Worm (Caenorhabditis elegans) whole organism, L1 larva: ENCODE measurements around the gene vab-8.
A peak's percentile ranks its signal among the peaks of the same experiment; 100 is the strongest.

Source experiments
- C16A3.4 ChIP-seq: fragments of 150-350 bp; optimal IDR thresholded peaks from 2 replicates; lab custom pipeline; 2014; ENCODE audit warnings: missing biosample characterization, missing genetic modification characterization
- F16B12.6 ChIP-seq: fragments of 150-350 bp; optimal IDR thresholded peaks from 2 replicates; lab custom pipeline; 2014; ENCODE audit warnings: missing biosample characterization, missing genetic modification characterization
- Y116A8C.19 ChIP-seq: sonication (generic microtip); optimal IDR thresholded peaks from 2 replicates; lab custom pipeline; 2016; ENCODE audit warnings: missing compliant biosample characterization, missing genetic modification characterization, borderline replicate concordance
- aha-1 ChIP-seq: fragments of 150-350 bp; optimal IDR thresholded peaks from 2 replicates; lab custom pipeline; 2014; ENCODE audit warnings: missing biosample characterization, missing genetic modification characterization
- alr-1 ChIP-seq: fragments of 200-800 bp; sonication (Bioruptor generic); optimal IDR thresholded peaks from 2 replicates; lab custom pipeline; 2018; ENCODE audit warnings: borderline replicate concordance, mild to moderate bottlenecking, missing genetic modification characterization, missing compliant biosample characterization
- ama-1 ChIP-seq: fragments of 150-350 bp; optimal IDR thresholded peaks from 2 replicates; lab custom pipeline; 2014
- blmp-1 ChIP-seq: fragments of 150-350 bp; optimal IDR thresholded peaks from 2 replicates; lab custom pipeline; 2014; ENCODE audit warnings: missing biosample characterization, missing genetic modification characterization
- ceh-63 ChIP-seq: fragments of 200-800 bp; sonication (Bioruptor generic); optimal IDR thresholded peaks from 2 replicates; lab custom pipeline; 2018; ENCODE audit warnings: mild to moderate bottlenecking, missing genetic modification characterization, missing compliant biosample characterization
- ceh-8 ChIP-seq: fragments of 200-800 bp; sonication (Bioruptor generic); optimal IDR thresholded peaks from 2 replicates; lab custom pipeline; 2018; ENCODE audit warnings: mild to moderate bottlenecking, missing genetic modification characterization, moderate library complexity, missing compliant biosample characterization
- ceh-82 ChIP-seq, 3 experiments: fragments of 150-350 bp in 1 of 3; sonication (generic microtip) in 2 of 3; optimal IDR thresholded peaks; 2 replicates each; lab custom pipeline; 2014 to 2017; ENCODE audit warnings: missing biosample characterization in 3 of 3, missing genetic modification characterization in 3 of 3
- ceh-88 ChIP-seq: fragments of 200-800 bp; sonication (Bioruptor generic); IDR thresholded peaks from 2 replicates; pipeline ENCODE4 v1.3.6; 2022; ENCODE audit warnings: missing genetic modification characterization, missing compliant biosample characterization
- dpl-1 ChIP-seq, 3 experiments: fragments of 150-350 bp in 2 of 3; sonication (generic microtip) in 1 of 3; optimal IDR thresholded peaks; 2 replicates each; lab custom pipeline; 2014 to 2017; ENCODE audit warnings: missing biosample characterization in 3 of 3, missing genetic modification characterization in 3 of 3, missing genetic modification reagents in 3 of 3
- efl-1 ChIP-seq, 4 experiments: fragments of 150-350 bp; optimal IDR thresholded peaks in 3 of 4; peaks in 1 of 4; 1 replicate in 1 of 4; 2 replicates in 3 of 4; lab custom pipeline; 2014; ENCODE audit warnings: missing biosample characterization in 2 of 4, missing genetic modification characterization in 2 of 4, missing genetic modification reagents in 2 of 4
- efl-3 ChIP-seq: fragments of 200-800 bp; sonication (Bioruptor generic); optimal IDR thresholded peaks from 2 replicates; lab custom pipeline; 2018; ENCODE audit warnings: mild to moderate bottlenecking, missing genetic modification characterization, missing compliant biosample characterization
- egl-27 ChIP-seq, 2 experiments: fragments of 150-350 bp in 1 of 2; sonication (generic microtip); optimal IDR thresholded peaks; 3 replicates each; lab custom pipeline; 2017 to 2018; ENCODE audit warnings: missing biosample characterization in 2 of 2, missing genetic modification characterization in 2 of 2, missing genetic modification reagents in 2 of 2
- fkh-10 ChIP-seq: sonication (generic microtip); optimal IDR thresholded peaks from 2 replicates; lab custom pipeline; 2017; ENCODE audit warnings: missing biosample characterization, missing genetic modification reagents, missing genetic modification characterization
- fkh-4 ChIP-seq: sonication (generic microtip); optimal IDR thresholded peaks from 2 replicates; lab custom pipeline; 2016; ENCODE audit warnings: missing compliant biosample characterization, missing genetic modification characterization, borderline replicate concordance
- fkh-8 ChIP-seq: sonication (generic microtip); optimal IDR thresholded peaks from 2 replicates; lab custom pipeline; 2016; ENCODE audit warnings: mild to moderate bottlenecking, missing genetic modification characterization, missing compliant biosample characterization
- grh-1 ChIP-seq: fragments of 200-800 bp; sonication (Bioruptor generic); IDR thresholded peaks from 2 replicates; pipeline ENCODE4 v1.3.6; 2022; ENCODE audit warnings: missing genetic modification reagents, missing genetic modification characterization, missing compliant biosample characterization
- irx-1 ChIP-seq: sonication (generic microtip); optimal IDR thresholded peaks from 2 replicates; lab custom pipeline; 2016; ENCODE audit warnings: missing genetic modification characterization, missing compliant biosample characterization
- isw-1 ChIP-seq: fragments of 200-800 bp; sonication (Bioruptor generic); IDR thresholded peaks from 2 replicates; pipeline ENCODE4 v1.3.6; 2022; ENCODE audit warnings: missing genetic modification characterization, missing compliant biosample characterization
- lin-13 ChIP-seq: fragments of 150-350 bp; optimal IDR thresholded peaks from 2 replicates; lab custom pipeline; 2014; ENCODE audit warnings: missing biosample characterization, missing genetic modification reagents, missing genetic modification characterization
- lin-39 ChIP-seq: fragments of 150-350 bp; optimal IDR thresholded peaks from 2 replicates; lab custom pipeline; 2014; ENCODE audit warnings: missing biosample characterization, missing genetic modification reagents, missing genetic modification characterization
- lir-3 ChIP-seq: sonication (generic microtip); optimal IDR thresholded peaks from 2 replicates; lab custom pipeline; 2016; ENCODE audit warnings: mild to moderate bottlenecking, missing genetic modification characterization, moderate library complexity, missing compliant biosample characterization; ENCODE audit not compliant: poor library complexity
- mdl-1 ChIP-seq, 2 experiments: fragments of 150-350 bp; optimal IDR thresholded peaks; 2 replicates each; lab custom pipeline; 2014 to 2017; ENCODE audit warnings: missing biosample characterization in 2 of 2, missing genetic modification characterization in 2 of 2, inconsistent platforms in 1 of 2
- mep-1 ChIP-seq: fragments of 150-350 bp; optimal IDR thresholded peaks from 2 replicates; lab custom pipeline; 2014; ENCODE audit warnings: missing biosample characterization, missing genetic modification characterization
- nhr-11 ChIP-seq: fragments of 150-350 bp; optimal IDR thresholded peaks from 2 replicates; lab custom pipeline; 2014; ENCODE audit warnings: missing biosample characterization, missing genetic modification characterization
- nhr-12 ChIP-seq: sonication (generic microtip); optimal IDR thresholded peaks from 2 replicates; lab custom pipeline; 2017; ENCODE audit warnings: missing biosample characterization, missing genetic modification characterization
- nhr-19 ChIP-seq: fragments of 200-800 bp; sonication (Bioruptor generic); conservative IDR thresholded peaks from 2 replicates; pipeline ENCODE4 v1.3.6; 2022; ENCODE audit warnings: missing genetic modification characterization, missing compliant biosample characterization
- nhr-20 ChIP-seq: sonication (generic microtip); optimal IDR thresholded peaks from 2 replicates; lab custom pipeline; 2016; ENCODE audit warnings: mild to moderate bottlenecking, missing genetic modification characterization, missing compliant biosample characterization
- nhr-71 ChIP-seq: sonication (generic microtip); optimal IDR thresholded peaks from 2 replicates; lab custom pipeline; 2016; ENCODE audit warnings: mild to moderate bottlenecking, missing genetic modification characterization, moderate library complexity, missing compliant biosample characterization
- nhr-76 ChIP-seq: sonication (generic microtip); optimal IDR thresholded peaks from 2 replicates; lab custom pipeline; 2017; ENCODE audit warnings: missing biosample characterization, missing genetic modification characterization
- nhr-77 ChIP-seq: fragments of 150-350 bp; optimal IDR thresholded peaks from 2 replicates; lab custom pipeline; 2014; ENCODE audit warnings: missing biosample characterization, missing genetic modification characterization
- nhr-84 ChIP-seq: sonication (generic microtip); optimal IDR thresholded peaks from 2 replicates; lab custom pipeline; 2017; ENCODE audit warnings: missing biosample characterization, missing genetic modification characterization
- nhr-85 ChIP-seq: sonication (generic microtip); peaks from one replicate; lab custom pipeline; 2016; ENCODE audit warnings: missing genetic modification characterization, inconsistent platforms, missing compliant biosample characterization
- pag-3 ChIP-seq: sonication (generic microtip); optimal IDR thresholded peaks from 2 replicates; lab custom pipeline; 2017; ENCODE audit warnings: missing genetic modification characterization, mild to moderate bottlenecking, missing compliant biosample characterization, antibody characterized with exemption, borderline replicate concordance; ENCODE audit not compliant: insufficient read depth
- pax-3 ChIP-seq: fragments of 200-800 bp; sonication (Bioruptor generic); optimal IDR thresholded peaks from 2 replicates; lab custom pipeline; 2018; ENCODE audit warnings: mild to moderate bottlenecking, missing genetic modification characterization, moderate library complexity, missing compliant biosample characterization
- pqm-1 ChIP-seq: sonication (generic microtip); optimal IDR thresholded peaks from 3 replicates; lab custom pipeline; 2017; ENCODE audit warnings: missing biosample characterization, missing genetic modification characterization
- snpc-4 ChIP-seq: fragments of 150-350 bp; optimal IDR thresholded peaks from 2 replicates; lab custom pipeline; 2014; ENCODE audit warnings: missing biosample characterization, missing genetic modification characterization
- snu-23 ChIP-seq: sonication (generic microtip); optimal IDR thresholded peaks from 2 replicates; lab custom pipeline; 2016; ENCODE audit warnings: missing genetic modification characterization, missing compliant biosample characterization
- sox-4 ChIP-seq: sonication (generic microtip); optimal IDR thresholded peaks from 2 replicates; lab custom pipeline; 2016; ENCODE audit warnings: missing genetic modification characterization, missing compliant biosample characterization
- unc-130 ChIP-seq: fragments of 150-350 bp; optimal IDR thresholded peaks from 2 replicates; lab custom pipeline; 2017; ENCODE audit warnings: missing biosample characterization, missing genetic modification characterization, inconsistent platforms
- unc-30 ChIP-seq: sonication (generic microtip); optimal IDR thresholded peaks from 2 replicates; lab custom pipeline; 2017; ENCODE audit warnings: missing biosample characterization, missing genetic modification characterization
- unc-62 ChIP-seq: fragments of 150-350 bp; optimal IDR thresholded peaks from 2 replicates; lab custom pipeline; 2014; ENCODE audit warnings: missing biosample characterization, missing genetic modification reagents, missing genetic modification characterization
- unc-86 ChIP-seq: sonication (generic microtip); optimal IDR thresholded peaks from 2 replicates; lab custom pipeline; 2016; ENCODE audit warnings: missing genetic modification characterization, missing compliant biosample characterization
- unc-98 ChIP-seq: fragments of 200-800 bp; sonication (Bioruptor generic); IDR thresholded peaks from 2 replicates; pipeline ENCODE4 v1.3.6; 2022; ENCODE audit warnings: missing genetic modification characterization, missing compliant biosample characterization
- vab-15 ChIP-seq: sonication (generic microtip); optimal IDR thresholded peaks from 2 replicates; lab custom pipeline; 2017; ENCODE audit warnings: missing genotype, mild to moderate bottlenecking, missing genetic modification characterization, missing compliant biosample characterization
- xbp-1 ChIP-seq: sonication (generic microtip); optimal IDR thresholded peaks from 2 replicates; lab custom pipeline; 2016; ENCODE audit warnings: missing genetic modification characterization, missing compliant biosample characterization
- zip-4 ChIP-seq: fragments of 200-800 bp; sonication (Bioruptor generic); optimal IDR thresholded peaks from 2 replicates; lab custom pipeline; 2018; ENCODE audit warnings: mild to moderate bottlenecking, missing genetic modification characterization, moderate library complexity, missing compliant biosample characterization

Gene vab-8

ce11 chrV:12184308-12184999 is 28.7 kb upstream of the vab-8 start, which contains the start of gene srd-4 (continued):
- peak; percentile 7 for TF ChIP-seq C16A3.4 (tag; lab: Kevin White, UChicago)
- no peak for TF ChIP-seq nhr-77 (tag; lab: Kevin White, UChicago)
- TF ChIP-seq nhr-71, result peak; percentile 60
- no peak for TF ChIP-seq aha-1 (tag; lab: Kevin White, UChicago)
- no peak for TF ChIP-seq ceh-63 (GFP tag; lab: Kevin White, UChicago)
- TF ChIP-seq nhr-20, result peak; percentile 35
- peak; percentile 25 for TF ChIP-seq F16B12.6 (tag; lab: Kevin White, UChicago)
- TF ChIP-seq nhr-12, result no peak
- TF ChIP-seq isw-1 (GFP tag; lab: Robert Waterston, UW), result no peak
- peak; percentile 30 for TF ChIP-seq blmp-1 (tag; lab: Kevin White, UChicago)
- no peak for TF ChIP-seq vab-15 (tag; lab: Kevin White, UChicago)
- TF ChIP-seq lin-39 (tag; lab: Kevin White, UChicago), result no peak
- peak in 2 of 3 experiments; percentile 4 to 28 for TF ChIP-seq ceh-82 (tag; optimal IDR thresholded peaks at IDR 0.05; lab: Kevin White, UChicago)
- TF ChIP-seq grh-1 (GFP tag; lab: Robert Waterston, UW), result no peak
- no peak for TF ChIP-seq Y116A8C.19 (tag; lab: Kevin White, UChicago)
- TF ChIP-seq nhr-19 (GFP tag; lab: Robert Waterston, UW), result peak; percentile 46; the same call in 1 of the 2 replicates
- TF ChIP-seq pag-3, result no peak
- TF ChIP-seq mep-1, result no peak
- TF ChIP-seq efl-3 (GFP tag; lab: Kevin White, UChicago), result no peak
- TF ChIP-seq nhr-11 (tag; lab: Kevin White, UChicago), result no peak
- no peak for TF ChIP-seq nhr-76 (tag; lab: Kevin White, UChicago)
- peak; percentile 46 for TF ChIP-seq snu-23 (GFP tag; lab: Kevin White, UChicago)
- no peak for TF ChIP-seq zip-4 (GFP tag; lab: Kevin White, UChicago)
- TF ChIP-seq fkh-8, result no peak
- TF ChIP-seq nhr-84 (tag; lab: Kevin White, UChicago), result no peak
- TF ChIP-seq mdl-1 (tag; optimal IDR thresholded peaks at IDR 0.05; lab: Kevin White, UChicago), result no peak
- TF ChIP-seq unc-30 (tag; lab: Kevin White, UChicago), result no peak
- no peak for TF ChIP-seq unc-130 (tag; lab: Kevin White, UChicago)
- no peak for TF ChIP-seq ceh-88 (GFP tag; lab: Robert Waterston, UW)
- TF ChIP-seq xbp-1 (tag; lab: Kevin White, UChicago), result peak; percentile 50
- no peak for TF ChIP-seq nhr-85 (tag; lab: Kevin White, UChicago)
- TF ChIP-seq sox-4, result no peak
- no peak for TF ChIP-seq fkh-4 (tag; lab: Kevin White, UChicago)
- TF ChIP-seq unc-62, result no peak
- no peak for TF ChIP-seq ceh-8 (GFP tag; lab: Kevin White, UChicago)
- TF ChIP-seq unc-86, result no peak
- no peak for TF ChIP-seq alr-1 (tag; lab: Kevin White, UChicago)
- no peak for TF ChIP-seq pqm-1 (tag; lab: Kevin White, UChicago)
- TF ChIP-seq snpc-4 (tag; lab: Kevin White, UChicago), result no peak
- no peak for TF ChIP-seq lir-3
- TF ChIP-seq fkh-10 (GFP tag; lab: Kevin White, UChicago), result no peak
- TF ChIP-seq unc-98 (GFP tag; lab: Robert Waterston, UW), result no peak
- TF ChIP-seq dpl-1 (GFP tag; optimal IDR thresholded peaks at IDR 0.05; lab: Kevin White, UChicago), result peak; percentile 87 to 94 (median 92)
- TF ChIP-seq pax-3, result no peak
- TF ChIP-seq lin-13, result no peak
- no peak for TF ChIP-seq egl-27 (tag; optimal IDR thresholded peaks at IDR 0.05; lab: Kevin White, UChicago)
- TF ChIP-seq ama-1, result no peak
- TF ChIP-seq irx-1, result peak; percentile 6
- peak; percentile 66 to 93 for TF ChIP-seq efl-1 (optimal IDR thresholded peaks at IDR 0.05; lab: Kevin White, UChicago)
- peak; percentile 94 to 99 for TF ChIP-seq efl-1 (GFP tag; optimal IDR thresholded peaks at IDR 0.05 in 1 of 2; lab: Kevin White, UChicago)
- TF ChIP-seq, all 84 proteins: peak for 22
